Worm (Caenorhabditis elegans) whole organism, mixed stage, embryonic: Measurements from ENCODE around the gene F54H12.4.

Source experiments
- M03D4.4 ChIP-seq: sonication (generic microtip); optimal IDR thresholded peaks from 2 replicates; lab custom pipeline; 2017; ENCODE audit warnings: mild to moderate bottlenecking, missing genetic modification characterization, missing compliant biosample characterization
- bed-3 ChIP-seq: fragments of 200-800 bp; sonication (Bioruptor generic); optimal IDR thresholded peaks from 3 replicates; lab custom pipeline; 2018; ENCODE audit warnings: mild to moderate bottlenecking, missing genetic modification characterization, moderate library complexity, missing compliant biosample characterization
- blmp-1 ChIP-seq: fragments of 150-350 bp; optimal IDR thresholded peaks from 2 replicates; lab custom pipeline; 2014; ENCODE audit warnings: missing biosample characterization, missing genetic modification characterization
- ceh-39 ChIP-seq: fragments of 150-350 bp; optimal IDR thresholded peaks from 2 replicates; lab custom pipeline; 2014; ENCODE audit warnings: missing biosample characterization, missing genetic modification characterization
- ceh-43 ChIP-seq: fragments of 200-800 bp; sonication (Bioruptor generic); optimal IDR thresholded peaks from 2 replicates; lab custom pipeline; 2018; ENCODE audit warnings: mild to moderate bottlenecking, missing genetic modification characterization, moderate library complexity, missing compliant biosample characterization
- ceh-83 ChIP-seq: fragments of 200-800 bp; sonication (Bioruptor generic); optimal IDR thresholded peaks from 2 replicates; lab custom pipeline; 2018; ENCODE audit warnings: mild to moderate bottlenecking, missing genetic modification characterization, missing compliant biosample characterization
- ces-1 ChIP-seq: fragments of 150-350 bp; optimal IDR thresholded peaks from 2 replicates; lab custom pipeline; 2014; ENCODE audit warnings: missing biosample characterization, missing genetic modification reagents, missing genetic modification characterization
- cnd-1 ChIP-seq: fragments of 200-800 bp; sonication (Bioruptor generic); optimal IDR thresholded peaks from 2 replicates; lab custom pipeline; 2018; ENCODE audit warnings: mild to moderate bottlenecking, missing genetic modification characterization, missing compliant biosample characterization
- drap-1 ChIP-seq: fragments of 200-800 bp; sonication (Bioruptor generic); optimal IDR thresholded peaks from 3 replicates; lab custom pipeline; 2018; ENCODE audit warnings: mild to moderate bottlenecking, missing genetic modification characterization, missing compliant biosample characterization
- elt-1 ChIP-seq: sonication (generic microtip); optimal IDR thresholded peaks from 2 replicates; lab custom pipeline; 2017; ENCODE audit warnings: missing genetic modification characterization, mild to moderate bottlenecking, missing compliant biosample characterization, antibody characterized with exemption, moderate library complexity, borderline replicate concordance; ENCODE audit not compliant: insufficient read depth
- elt-3 ChIP-seq: fragments of 150-350 bp; optimal IDR thresholded peaks from 2 replicates; lab custom pipeline; 2014; ENCODE audit warnings: missing biosample characterization, missing genetic modification characterization
- flh-1 ChIP-seq: fragments of 200-800 bp; sonication (Bioruptor generic); optimal IDR thresholded peaks from 2 replicates; lab custom pipeline; 2018; ENCODE audit warnings: mild to moderate bottlenecking, missing genetic modification characterization, moderate library complexity, missing compliant biosample characterization
- ham-2 ChIP-seq: fragments of 200-800 bp; sonication (Bioruptor generic); optimal IDR thresholded peaks from 2 replicates; lab custom pipeline; 2018; ENCODE audit warnings: mild to moderate bottlenecking, missing genetic modification characterization, missing compliant biosample characterization
- hlh-1 ChIP-seq: fragments of 150-350 bp; optimal IDR thresholded peaks from 2 replicates; lab custom pipeline; 2014; ENCODE audit warnings: missing biosample characterization, missing genetic modification reagents, missing genetic modification characterization
- lin-13 ChIP-seq: fragments of 150-350 bp; optimal IDR thresholded peaks from 2 replicates; lab custom pipeline; 2014; ENCODE audit warnings: missing biosample characterization, missing genetic modification characterization
- lin-32 ChIP-seq: fragments of 200-800 bp; sonication (Bioruptor generic); optimal IDR thresholded peaks from 2 replicates; lab custom pipeline; 2018; ENCODE audit warnings: mild to moderate bottlenecking, missing genetic modification characterization, missing compliant biosample characterization
- lsy-2 ChIP-seq: fragments of 150-350 bp; optimal IDR thresholded peaks from 2 replicates; lab custom pipeline; 2014; ENCODE audit warnings: missing biosample characterization, missing genetic modification characterization
- mab-5 ChIP-seq: fragments of 150-350 bp; optimal IDR thresholded peaks from 2 replicates; lab custom pipeline; 2014; ENCODE audit warnings: missing biosample characterization, missing genetic modification characterization
- mep-1 ChIP-seq: fragments of 150-350 bp; optimal IDR thresholded peaks from 2 replicates; lab custom pipeline; 2017; ENCODE audit warnings: missing biosample characterization, missing genetic modification reagents, missing genetic modification characterization, inconsistent platforms
- mls-2 ChIP-seq: sonication (generic microtip); optimal IDR thresholded peaks from 2 replicates; lab custom pipeline; 2016; ENCODE audit warnings: mild to moderate bottlenecking, missing genetic modification characterization, moderate library complexity, missing compliant biosample characterization
- nhr-2 ChIP-seq: fragments of 150-350 bp; optimal IDR thresholded peaks from 2 replicates; lab custom pipeline; 2014; ENCODE audit warnings: missing biosample characterization, missing genetic modification characterization
- nhr-237 ChIP-seq: fragments of 150-350 bp; optimal IDR thresholded peaks from 2 replicates; lab custom pipeline; 2014; ENCODE audit warnings: missing biosample characterization, missing genetic modification characterization
- nhr-28 ChIP-seq: fragments of 150-350 bp; optimal IDR thresholded peaks from 2 replicates; lab custom pipeline; 2014; ENCODE audit warnings: missing biosample characterization, missing genetic modification characterization
- pha-4 ChIP-seq: fragments of 150-350 bp; optimal IDR thresholded peaks from 2 replicates; lab custom pipeline; 2018; ENCODE audit warnings: missing biosample characterization, missing genetic modification reagents, missing genetic modification characterization
- sem-2 ChIP-seq: fragments of 200-800 bp; sonication (Bioruptor generic); optimal IDR thresholded peaks from 2 replicates; lab custom pipeline; 2018; ENCODE audit warnings: mild to moderate bottlenecking, missing genetic modification characterization, missing compliant biosample characterization
- snpc-4 ChIP-seq: fragments of 150-350 bp; optimal IDR thresholded peaks from 2 replicates; lab custom pipeline; 2014; ENCODE audit warnings: missing biosample characterization, missing genetic modification characterization
- sptf-1 ChIP-seq: sonication (generic microtip); optimal IDR thresholded peaks from 2 replicates; lab custom pipeline; 2017; ENCODE audit warnings: mild to moderate bottlenecking, missing genetic modification characterization, moderate library complexity, missing compliant biosample characterization
- tbx-8 ChIP-seq: fragments of 200-800 bp; sonication (Bioruptor generic); optimal IDR thresholded peaks from 2 replicates; lab custom pipeline; 2018; ENCODE audit warnings: mild to moderate bottlenecking, missing genetic modification characterization, moderate library complexity, missing compliant biosample characterization
- unc-120 ChIP-seq: sonication (generic microtip); optimal IDR thresholded peaks from 2 replicates; lab custom pipeline; 2017; ENCODE audit warnings: missing genetic modification characterization, missing compliant biosample characterization; ENCODE audit not compliant: poor library complexity, severe bottlenecking
- unc-39 ChIP-seq: fragments of 150-350 bp; optimal IDR thresholded peaks from 2 replicates; lab custom pipeline; 2014; ENCODE audit warnings: missing biosample characterization, missing genetic modification characterization
- unc-62 ChIP-seq: fragments of 150-350 bp; optimal IDR thresholded peaks from 2 replicates; lab custom pipeline; 2014; ENCODE audit warnings: missing biosample characterization, missing genetic modification reagents, missing genetic modification characterization
- zip-8 ChIP-seq: fragments of 150-350 bp; optimal IDR thresholded peaks from 2 replicates; lab custom pipeline; 2014; ENCODE audit warnings: missing biosample characterization, missing genetic modification characterization

The F54H12.4 gene

DNA sequence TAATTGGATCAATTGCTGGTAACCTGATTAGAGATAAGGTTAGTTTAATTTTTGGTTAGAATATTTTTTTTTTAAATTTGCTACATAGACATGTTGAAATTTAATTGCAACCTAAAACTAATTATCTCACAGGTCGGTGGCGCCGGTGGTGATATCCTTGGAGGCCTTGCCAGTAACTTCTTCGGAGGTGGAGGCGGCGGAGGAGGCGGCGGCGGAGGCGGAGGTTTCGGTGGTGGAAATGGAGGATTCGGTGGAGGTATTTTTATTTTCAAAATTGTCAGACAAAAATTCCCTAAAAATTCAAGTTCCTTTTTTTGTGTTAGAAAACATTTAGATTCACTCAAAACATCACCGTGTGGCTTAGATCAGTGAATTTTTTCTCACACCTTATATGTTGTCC is 18.7 kb upstream of the F54H12.4 start:
- TF ChIP-seq lin-32 (GFP tag; lab: Kevin White, UChicago) (no peak), nhr-237 (no peak), ham-2 (GFP tag; lab: Kevin White, UChicago) (no peak), cnd-1 (tag; lab: Kevin White, UChicago) (no peak), pha-4 (tag; lab: Kevin White, UChicago) (no peak), drap-1 (GFP tag; lab: Kevin White, UChicago) (no peak), lin-13 (tag; lab: Kevin White, UChicago) (no peak), nhr-28 (tag; lab: Kevin White, UChicago) (no peak), lsy-2 (no peak), sptf-1 (tag; lab: Kevin White, UChicago) (no peak), sem-2 (GFP tag; lab: Kevin White, UChicago) (no peak), nhr-2 (no peak), M03D4.4 (tag; lab: Kevin White, UChicago) (no peak), ceh-83 (no peak), tbx-8 (GFP tag; lab: Kevin White, UChicago) (no peak), ceh-39 (tag; lab: Kevin White, UChicago) (no peak), unc-39 (tag; lab: Kevin White, UChicago) (no peak), unc-62 (no peak), elt-3 (tag; lab: Kevin White, UChicago) (no peak), elt-1 (tag; lab: Kevin White, UChicago) (no peak)

- TF ChIP-seq unc-62 = no peak
- TF ChIP-seq ceh-83 = no peak
- TF ChIP-seq, all 35 proteins: peak for 0
Measured at ce11 chrIII:7979659-7980058, 17.1 kb upstream of the F54H12.4 start, which contains the start of gene clp-1. Gene clp-1, plus strand, starts transcription at chrIII:7979959.

DNA sequence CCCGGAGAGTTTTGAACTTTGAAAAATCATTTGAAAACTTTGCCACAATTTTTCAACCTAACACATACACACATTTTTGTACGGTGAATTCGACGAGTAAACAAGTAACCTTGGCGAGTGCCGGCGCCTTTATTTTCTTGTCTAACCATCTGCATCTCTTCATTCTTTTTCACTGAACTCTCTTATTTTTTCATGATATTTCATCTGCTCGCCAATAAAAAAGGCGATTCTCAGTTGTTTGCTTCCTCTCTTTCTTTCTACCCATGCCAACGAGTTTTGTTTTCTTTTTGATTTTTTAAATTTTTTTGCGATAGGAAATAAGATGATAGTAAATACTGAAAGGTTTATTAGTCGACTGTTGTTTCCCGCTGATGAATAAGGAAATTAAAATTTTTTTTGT is 16.2 kb upstream of the F54H12.4 start:
- TF ChIP-seq unc-62 = no peak
- TF ChIP-seq ces-1 (GFP tag; lab: Kevin White, UChicago) = peak; percentile 18

DNA sequence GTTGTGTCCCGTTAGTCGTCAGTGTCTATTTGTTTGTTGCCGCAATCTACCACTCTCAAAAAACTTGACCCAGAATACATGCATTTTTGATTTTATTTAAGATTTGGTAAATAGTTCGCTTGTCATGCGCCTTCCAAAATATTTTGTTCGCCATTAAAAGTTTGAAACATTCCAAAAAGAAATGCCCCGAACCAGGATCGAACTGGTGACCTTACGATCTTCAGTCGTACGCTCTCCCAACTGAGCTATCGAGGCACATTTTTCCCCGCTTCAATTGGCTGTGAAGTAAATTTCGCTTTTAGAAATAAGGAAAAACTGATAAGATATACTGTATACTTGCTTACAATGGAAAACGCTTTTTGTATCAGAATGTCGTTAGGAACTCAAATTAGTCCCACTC is 15.7 kb upstream of the F54H12.4 start:
- TF ChIP-seq sptf-1 (tag; lab: Kevin White, UChicago) = no peak
- no peak for TF ChIP-seq elt-3 (tag; lab: Kevin White, UChicago)
- no peak for TF ChIP-seq ham-2 (GFP tag; lab: Kevin White, UChicago)
- TF ChIP-seq lsy-2 = no peak
- TF ChIP-seq drap-1 (GFP tag; lab: Kevin White, UChicago) = no peak
- TF ChIP-seq ceh-43 (GFP tag; lab: Kevin White, UChicago) = no peak
- TF ChIP-seq cnd-1 (tag; lab: Kevin White, UChicago) = no peak
- no peak for TF ChIP-seq lin-13 (tag; lab: Kevin White, UChicago)
- TF ChIP-seq zip-8 = no peak
- TF ChIP-seq snpc-4 (tag; lab: Kevin White, UChicago) = no peak
- TF ChIP-seq mab-5 (tag; lab: Kevin White, UChicago) = no peak
- TF ChIP-seq ces-1 (GFP tag; lab: Kevin White, UChicago) = no peak
- no peak for TF ChIP-seq mep-1 (tag; lab: Kevin White, UChicago)
- no peak for TF ChIP-seq ceh-83
- TF ChIP-seq unc-62 = no peak
- TF ChIP-seq bed-3 = no peak

DNA sequence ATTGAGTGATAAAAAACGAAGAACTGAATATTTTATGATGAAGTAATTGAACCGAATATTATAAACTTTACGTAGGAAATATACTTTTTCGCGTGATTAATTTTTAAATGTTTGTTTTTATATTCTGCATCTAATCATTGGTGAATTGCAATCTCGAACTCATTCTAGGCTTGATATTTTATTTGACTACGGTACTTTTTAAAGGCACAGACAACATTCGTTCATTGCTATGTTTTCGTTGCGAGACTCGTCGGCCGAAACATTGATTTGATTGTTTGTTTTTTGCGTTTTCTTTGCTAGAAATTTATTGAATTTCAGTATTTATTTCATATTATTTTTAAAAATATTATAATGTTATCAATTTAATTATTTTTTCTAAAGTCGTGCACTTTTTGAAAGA is 15.2 kb upstream of the F54H12.4 start, which contains the start of gene C06G4.4:
C06G4.4 (minus strand) TSS at position 36 of the 400 bp plus-strand sequence.
- TF ChIP-seq mab-5 (tag; lab: Kevin White, UChicago) = no peak

DNA sequence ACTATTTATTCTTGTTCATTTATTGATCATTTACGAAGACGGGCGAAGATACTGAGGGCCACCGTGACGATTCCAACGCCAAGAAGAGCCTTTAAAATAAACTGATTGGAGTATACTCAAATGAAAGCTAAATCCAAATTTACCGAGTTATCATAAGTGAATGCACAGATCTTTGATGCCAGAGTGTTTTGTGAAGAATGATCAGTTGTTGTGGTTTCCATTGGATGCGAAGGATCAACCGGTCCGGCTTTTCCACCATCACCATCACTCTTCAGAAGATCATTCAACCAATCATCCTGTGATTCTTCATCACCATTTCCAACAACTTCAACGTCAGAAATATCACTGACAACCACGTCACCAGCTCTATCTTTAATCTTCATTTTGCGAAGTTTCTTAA is 14.7 kb upstream of the F54H12.4 start:
- TF ChIP-seq blmp-1 (no peak), cnd-1 (tag; lab: Kevin White, UChicago) (no peak), zip-8 (no peak), tbx-8 (GFP tag; lab: Kevin White, UChicago) (no peak), mls-2 (tag; lab: Kevin White, UChicago) (no peak), pha-4 (tag; lab: Kevin White, UChicago) (no peak), unc-39 (tag; lab: Kevin White, UChicago) (no peak), hlh-1 (tag; lab: Kevin White, UChicago) (no peak), lin-13 (tag; lab: Kevin White, UChicago) (no peak), flh-1 (GFP tag; lab: Kevin White, UChicago) (no peak), ceh-39 (tag; lab: Kevin White, UChicago) (no peak), nhr-237 (no peak), sptf-1 (tag; lab: Kevin White, UChicago) (no peak), elt-1 (tag; lab: Kevin White, UChicago) (no peak), unc-120 (tag; lab: Kevin White, UChicago) (no peak), mab-5 (tag; lab: Kevin White, UChicago) (no peak), nhr-2 (no peak)
